Worm (Caenorhabditis elegans) whole organism, mixed stage, embryonic: ENCODE measurements around the gene ooc-3.
A peak's percentile ranks its signal among the peaks of the same experiment; 100 is the strongest.

Experiments used
- blmp-1 ChIP-seq: fragments of 150-350 bp; optimal IDR thresholded peaks from 2 replicates; lab custom pipeline; 2014; ENCODE audit warnings: missing biosample characterization, missing genetic modification characterization
- elt-1 ChIP-seq: sonication (generic microtip); optimal IDR thresholded peaks from 2 replicates; lab custom pipeline; 2017; ENCODE audit warnings: missing genetic modification characterization, mild to moderate bottlenecking, missing compliant biosample characterization, antibody characterized with exemption, moderate library complexity, borderline replicate concordance; ENCODE audit not compliant: insufficient read depth
- lin-13 ChIP-seq: fragments of 150-350 bp; optimal IDR thresholded peaks from 2 replicates; lab custom pipeline; 2014; ENCODE audit warnings: missing biosample characterization, missing genetic modification characterization
- nhr-12 ChIP-seq: fragments of 150-350 bp; optimal IDR thresholded peaks from 2 replicates; lab custom pipeline; 2014; ENCODE audit warnings: missing biosample characterization, missing genetic modification characterization
- pha-4 ChIP-seq: fragments of 150-350 bp; optimal IDR thresholded peaks from 2 replicates; lab custom pipeline; 2018; ENCODE audit warnings: missing biosample characterization, missing genetic modification reagents, missing genetic modification characterization
- sem-2 ChIP-seq: fragments of 200-800 bp; sonication (Bioruptor generic); optimal IDR thresholded peaks from 2 replicates; lab custom pipeline; 2018; ENCODE audit warnings: mild to moderate bottlenecking, missing genetic modification characterization, missing compliant biosample characterization
- snpc-4 ChIP-seq: fragments of 150-350 bp; optimal IDR thresholded peaks from 2 replicates; lab custom pipeline; 2014; ENCODE audit warnings: missing biosample characterization, missing genetic modification characterization
- sptf-1 ChIP-seq: sonication (generic microtip); optimal IDR thresholded peaks from 2 replicates; lab custom pipeline; 2017; ENCODE audit warnings: mild to moderate bottlenecking, missing genetic modification characterization, moderate library complexity, missing compliant biosample characterization
- tbx-8 ChIP-seq: fragments of 200-800 bp; sonication (Bioruptor generic); optimal IDR thresholded peaks from 2 replicates; lab custom pipeline; 2018; ENCODE audit warnings: mild to moderate bottlenecking, missing genetic modification characterization, moderate library complexity, missing compliant biosample characterization
- unc-39 ChIP-seq: fragments of 150-350 bp; optimal IDR thresholded peaks from 2 replicates; lab custom pipeline; 2014; ENCODE audit warnings: missing biosample characterization, missing genetic modification characterization
- unc-62 ChIP-seq: fragments of 150-350 bp; optimal IDR thresholded peaks from 2 replicates; lab custom pipeline; 2014; ENCODE audit warnings: missing biosample characterization, missing genetic modification reagents, missing genetic modification characterization
- ztf-11 ChIP-seq: fragments of 150-350 bp; optimal IDR thresholded peaks from 2 replicates; lab custom pipeline; 2014; ENCODE audit warnings: missing biosample characterization, missing genetic modification characterization

DNA sequence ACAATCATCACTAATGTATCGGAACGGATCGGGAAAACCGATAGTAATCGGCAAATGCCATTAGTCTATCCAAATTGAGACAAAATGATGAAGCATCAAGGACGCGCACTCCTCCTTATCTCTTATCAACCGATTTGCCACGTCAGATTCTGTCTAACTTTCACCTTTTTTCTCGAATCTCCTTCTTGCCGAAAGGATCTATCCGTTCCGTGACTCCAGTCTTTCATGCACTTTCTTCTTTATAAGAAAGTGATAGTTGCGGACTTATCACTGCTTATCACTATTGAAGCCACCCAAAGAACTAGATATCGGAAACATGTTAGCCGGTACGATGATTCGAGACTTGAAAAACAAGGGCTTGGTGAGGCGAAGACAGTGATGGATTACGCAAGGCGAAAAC is 6.8 kb upstream of the ooc-3 start:
- no peak for TF ChIP-seq lin-13 (tag; lab: Kevin White, UChicago)
- no peak for TF ChIP-seq sem-2 (GFP tag; lab: Kevin White, UChicago)
- no peak for TF ChIP-seq sptf-1
- TF ChIP-seq snpc-4 (tag; lab: Kevin White, UChicago) = no peak
- TF ChIP-seq unc-62 (GFP tag; lab: Kevin White, UChicago) = no peak
- no peak for TF ChIP-seq ztf-11 (tag; lab: Kevin White, UChicago)
- TF ChIP-seq pha-4 (tag; lab: Kevin White, UChicago) = no peak
- TF ChIP-seq unc-39 (tag; lab: Kevin White, UChicago) = no peak
- TF ChIP-seq elt-1 = peak; percentile 35
- TF ChIP-seq nhr-12 (tag; lab: Kevin White, UChicago) = no peak
- TF ChIP-seq blmp-1 (tag; lab: Kevin White, UChicago) = peak; percentile 91
- no peak for TF ChIP-seq tbx-8 (GFP tag; lab: Kevin White, UChicago)
